Worm (Caenorhabditis elegans) whole organism, mixed stage, embryonic: ENCODE measurements around the gene F14H3.5.

Source experiments
- blmp-1 ChIP-seq: fragments of 150-350 bp; optimal IDR thresholded peaks from 2 replicates; lab custom pipeline; 2014; ENCODE audit warnings: missing biosample characterization, missing genetic modification characterization
- ceh-39 ChIP-seq: fragments of 150-350 bp; optimal IDR thresholded peaks from 2 replicates; lab custom pipeline; 2014; ENCODE audit warnings: missing biosample characterization, missing genetic modification characterization
- elt-1 ChIP-seq: sonication (generic microtip); optimal IDR thresholded peaks from 2 replicates; lab custom pipeline; 2017; ENCODE audit warnings: missing genetic modification characterization, mild to moderate bottlenecking, missing compliant biosample characterization, antibody characterized with exemption, moderate library complexity, borderline replicate concordance; ENCODE audit not compliant: insufficient read depth
- lsy-2 ChIP-seq: fragments of 150-350 bp; optimal IDR thresholded peaks from 2 replicates; lab custom pipeline; 2014; ENCODE audit warnings: missing biosample characterization, missing genetic modification characterization
- mab-5 ChIP-seq: fragments of 150-350 bp; optimal IDR thresholded peaks from 2 replicates; lab custom pipeline; 2014; ENCODE audit warnings: missing biosample characterization, missing genetic modification characterization
- nhr-28 ChIP-seq: fragments of 150-350 bp; optimal IDR thresholded peaks from 2 replicates; lab custom pipeline; 2014; ENCODE audit warnings: missing biosample characterization, missing genetic modification characterization
- nhr-76 ChIP-seq: sonication (generic microtip); optimal IDR thresholded peaks from 2 replicates; lab custom pipeline; 2017; ENCODE audit warnings: missing biosample characterization, missing genetic modification characterization
- sptf-1 ChIP-seq: sonication (generic microtip); optimal IDR thresholded peaks from 2 replicates; lab custom pipeline; 2017; ENCODE audit warnings: mild to moderate bottlenecking, missing genetic modification characterization, moderate library complexity, missing compliant biosample characterization
- unc-62 ChIP-seq: fragments of 150-350 bp; optimal IDR thresholded peaks from 2 replicates; lab custom pipeline; 2014; ENCODE audit warnings: missing biosample characterization, missing genetic modification reagents, missing genetic modification characterization
- ztf-11 ChIP-seq: fragments of 150-350 bp; optimal IDR thresholded peaks from 2 replicates; lab custom pipeline; 2014; ENCODE audit warnings: missing biosample characterization, missing genetic modification characterization

ce11 chrV:16046573-16046972 lies 10.3 kb downstream of the F14H3.5 start, which contains the start of gene ZK285.2:
- TF ChIP-seq nhr-76 (tag; lab: Kevin White, UChicago) = no peak
- no peak for TF ChIP-seq mab-5 (tag; lab: Kevin White, UChicago)
- TF ChIP-seq elt-1 (tag; lab: Kevin White, UChicago) = no peak
- TF ChIP-seq lsy-2 (tag; lab: Kevin White, UChicago) = no peak
- no peak for TF ChIP-seq nhr-28 (tag; lab: Kevin White, UChicago)
- TF ChIP-seq ztf-11 (tag; lab: Kevin White, UChicago) = no peak
- TF ChIP-seq blmp-1 (tag; lab: Kevin White, UChicago) = no peak
- TF ChIP-seq unc-62 = no peak
- no peak for TF ChIP-seq sptf-1
- no peak for TF ChIP-seq ceh-39
